Fruit fly (Drosophila melanogaster): ENCODE data around the gene sloth2.

DNA sequence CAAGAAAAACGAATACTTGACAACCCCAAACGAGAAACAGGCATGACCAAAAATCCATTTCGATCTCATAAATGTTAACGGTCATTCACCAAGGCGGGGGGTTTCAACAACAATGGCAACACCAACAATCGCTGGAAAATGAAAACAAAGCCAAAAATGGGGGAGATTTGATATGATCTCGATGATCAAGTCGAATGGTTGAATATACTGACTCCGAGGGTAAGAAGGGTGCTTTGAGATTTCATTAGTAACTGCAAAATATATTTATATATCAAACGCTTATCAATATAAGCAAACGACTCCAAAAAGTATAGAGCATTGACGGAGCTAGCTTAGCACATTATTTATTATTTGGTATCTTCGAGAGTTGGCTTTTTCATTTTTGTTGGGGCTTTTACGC, 21.1 kb upstream of the sloth2 start:
- no peak for TF ChIP-seq CG3032 (tag; optimal IDR thresholded peaks at IDR 0.05)
- no peak for TF ChIP-seq CG7368 (GFP tag; optimal IDR thresholded peaks at IDR 0.05)
- TF ChIP-seq CG6276 (GFP tag; optimal IDR thresholded peaks at IDR 0.05): no peak
- no peak for TF ChIP-seq CG6792 (GFP tag; optimal IDR thresholded peaks at IDR 0.05)
- TF ChIP-seq dac (GFP tag; optimal IDR thresholded peaks at IDR 0.05): no peak
- peak; percentile 41 for TF ChIP-seq Met (GFP tag; optimal IDR thresholded peaks at IDR 0.05)
- TF ChIP-seq lz (GFP tag; optimal IDR thresholded peaks at IDR 0.05): peak; percentile 28
- TF ChIP-seq Lpt (GFP tag; optimal IDR thresholded peaks at IDR 0.05): no peak
- no peak for TF ChIP-seq salr (GFP tag; optimal IDR thresholded peaks at IDR 0.05)
- TF ChIP-seq Hr39 (GFP tag; optimal IDR thresholded peaks at IDR 0.05): peak; percentile 0
- TF ChIP-seq CG16779 (tag; optimal IDR thresholded peaks at IDR 0.05): no peak
- peak; percentile 71 for TF ChIP-seq Eip78C (GFP tag)
- no peak for TF ChIP-seq CG6163 (GFP tag; IDR thresholded peaks at IDR 0.05)
